Fruit fly (Drosophila melanogaster) whole organism, embryonic: ENCODE results near the gene CG12289.
A peak's percentile ranks its signal among the peaks of the same experiment; 100 is the strongest.

Source experiments
- ATbp ChIP-seq: fragments of 200-800 bp; sonication (Bioruptor generic); optimal IDR thresholded peaks from 2 replicates; lab custom pipeline; 2017; ENCODE audit warnings: missing biosample characterization, mild to moderate bottlenecking, missing genetic modification characterization, missing genetic modification reagents
- Ada2b ChIP-seq: fragments of 200-800 bp; sonication (Bioruptor generic); IDR thresholded peaks from 2 replicates; pipeline ENCODE4 v1.3.6; 2022; ENCODE audit warnings: missing biosample characterization, missing genetic modification characterization
- B-H1 ChIP-seq: fragments of 200-800 bp; sonication (Bioruptor generic); IDR thresholded peaks from 3 replicates; pipeline ENCODE4 v1.3.6; 2022; ENCODE audit warnings: missing biosample characterization, missing genetic modification characterization
- CG12104 ChIP-seq: fragments of 200-800 bp; sonication (Bioruptor generic); optimal IDR thresholded peaks from 3 replicates; lab custom pipeline; 2016; ENCODE audit warnings: missing biosample characterization, missing genetic modification characterization
- CG14860 ChIP-seq: fragments of 200-800 bp; sonication (Bioruptor generic); IDR thresholded peaks from 3 replicates; pipeline ENCODE4 v1.3.6; 2022; ENCODE audit warnings: missing biosample characterization, missing genetic modification characterization; ENCODE audit not compliant: partially characterized antibody
- CG15011 ChIP-seq: fragments of 200-800 bp; sonication (Bioruptor generic); optimal IDR thresholded peaks from 3 replicates; lab custom pipeline; 2018; ENCODE audit warnings: missing biosample characterization, mild to moderate bottlenecking, missing genetic modification characterization
- CG15269 ChIP-seq: fragments of 200-800 bp; sonication (Bioruptor generic); optimal IDR thresholded peaks from 2 replicates; lab custom pipeline; 2018; ENCODE audit warnings: missing biosample characterization, mild to moderate bottlenecking, missing genetic modification characterization, moderate library complexity
- CG15514 ChIP-seq: fragments of 200-800 bp; sonication (Bioruptor generic); optimal IDR thresholded peaks from 3 replicates; lab custom pipeline; 2017; ENCODE audit warnings: missing biosample characterization, missing genetic modification characterization, mild to moderate bottlenecking, moderate library complexity, missing genetic modification reagents
- CG17385 ChIP-seq: fragments of 200-800 bp; sonication (Bioruptor generic); optimal IDR thresholded peaks from 3 replicates; lab custom pipeline; 2018; ENCODE audit warnings: missing biosample characterization, mild to moderate bottlenecking, missing genetic modification characterization
- CG1832 ChIP-seq: fragments of 200-800 bp; sonication (Bioruptor generic); optimal IDR thresholded peaks from 2 replicates; lab custom pipeline; 2017; ENCODE audit warnings: missing biosample characterization, mild to moderate bottlenecking, missing genetic modification characterization, inconsistent platforms
- CG18476 ChIP-seq: fragments of 200-800 bp; sonication (Bioruptor generic); optimal IDR thresholded peaks from 2 replicates; lab custom pipeline; 2016; ENCODE audit warnings: missing biosample characterization, mild to moderate bottlenecking, missing genetic modification characterization
- CG32532 ChIP-seq: fragments of 200-800 bp; sonication (Bioruptor generic); IDR thresholded peaks from 2 replicates; pipeline ENCODE4 v1.3.6; 2022; ENCODE audit warnings: missing biosample characterization, missing genetic modification characterization
- CG3726 ChIP-seq: fragments of 200-800 bp; sonication (Bioruptor generic); IDR thresholded peaks from 3 replicates; pipeline ENCODE4, ENCODE4 v1.3.6; 2022; ENCODE audit warnings: missing biosample characterization, missing genetic modification characterization
- CG4820 ChIP-seq: fragments of 200-800 bp; sonication (Bioruptor generic); optimal IDR thresholded peaks from 3 replicates; lab custom pipeline; 2016; ENCODE audit warnings: missing biosample characterization, missing genetic modification characterization
- CG7357 ChIP-seq: fragments of 200-800 bp; sonication (Bioruptor generic); IDR thresholded peaks from 3 replicates; pipeline ENCODE4 v1.3.6; 2022; ENCODE audit warnings: missing biosample characterization, missing genetic modification characterization
- CG7556 ChIP-seq: fragments of 200-800 bp; sonication (Bioruptor generic); optimal IDR thresholded peaks from 2 replicates; lab custom pipeline; 2017; ENCODE audit warnings: missing biosample characterization, mild to moderate bottlenecking, missing genetic modification characterization
- CG7745 ChIP-seq: fragments of 200-800 bp; sonication (Bioruptor generic); optimal IDR thresholded peaks from 2 replicates; lab custom pipeline; 2018; ENCODE audit warnings: missing biosample characterization, mild to moderate bottlenecking, missing genetic modification characterization, moderate library complexity
- CG7928 ChIP-seq: fragments of 200-800 bp; sonication (Bioruptor generic); optimal IDR thresholded peaks from 2 replicates; lab custom pipeline; 2017; ENCODE audit warnings: missing biosample characterization, mild to moderate bottlenecking, missing genetic modification characterization
- CG9609 ChIP-seq: fragments of 200-800 bp; sonication (Bioruptor generic); optimal IDR thresholded peaks from 3 replicates; lab custom pipeline; 2016; ENCODE audit warnings: missing biosample characterization, missing genetic modification characterization
- Dfd ChIP-seq, 2 experiments: fragments of >200 bp; optimal IDR thresholded peaks; 2 replicates each; lab custom pipeline; 2017; ENCODE audit warnings: missing biosample characterization in 2 of 2, missing genetic modification characterization in 2 of 2
- Dref ChIP-seq: fragments of 200-800 bp; sonication (Bioruptor generic); IDR thresholded peaks from 2 replicates; pipeline ENCODE4 v1.3.6; 2022; ENCODE audit warnings: missing biosample characterization, missing genetic modification characterization
- HmgD ChIP-seq: fragments of 200-800 bp; sonication (Bioruptor generic); optimal IDR thresholded peaks from 3 replicates; lab custom pipeline; 2016; ENCODE audit warnings: missing biosample characterization, missing genetic modification characterization
- Hmr ChIP-seq: fragments of 200-800 bp; sonication (Bioruptor generic); optimal IDR thresholded peaks from 3 replicates; lab custom pipeline; 2017; ENCODE audit warnings: mild to moderate bottlenecking, missing biosample characterization, missing genetic modification reagents, missing genetic modification characterization
- Hr3 ChIP-seq: fragments of 200-800 bp; sonication (Bioruptor generic); optimal IDR thresholded peaks from 3 replicates; lab custom pipeline; 2016; ENCODE audit warnings: missing biosample characterization, missing genetic modification characterization
- Hsf ChIP-seq: fragments of 200-800 bp; sonication (Bioruptor generic); optimal IDR thresholded peaks from 3 replicates; lab custom pipeline; 2016; ENCODE audit warnings: missing biosample characterization, missing genetic modification characterization
- MBD-R2 ChIP-seq: fragments of 200-800 bp; sonication (Bioruptor generic); IDR thresholded peaks from 2 replicates; pipeline ENCODE4 v1.3.6; 2022; ENCODE audit warnings: missing biosample characterization, missing genetic modification characterization
- NC2β ChIP-seq: fragments of 200-800 bp; sonication (Bioruptor generic); optimal IDR thresholded peaks from 2 replicates; lab custom pipeline; 2016; ENCODE audit warnings: missing biosample characterization, missing genetic modification characterization
- NFAT ChIP-seq: fragments of 200-800 bp; sonication (Bioruptor generic); IDR thresholded peaks from 2 replicates; pipeline ENCODE4 v1.3.6; 2022; ENCODE audit warnings: missing biosample characterization, missing genetic modification characterization
- Nf-YC ChIP-seq: fragments of 200-800 bp; optimal IDR thresholded peaks from 3 replicates; lab custom pipeline; 2019; ENCODE audit warnings: missing biosample characterization, mild to moderate bottlenecking, missing genetic modification characterization, moderate library complexity
- Oli ChIP-seq: fragments of 200-800 bp; sonication (Bioruptor generic); optimal IDR thresholded peaks from 2 replicates; lab custom pipeline; 2018; ENCODE audit warnings: missing biosample characterization, mild to moderate bottlenecking, missing genetic modification characterization, moderate library complexity
- Sox100B ChIP-seq: fragments of 200-800 bp; sonication (Bioruptor generic); optimal IDR thresholded peaks from 3 replicates; lab custom pipeline; 2018; ENCODE audit warnings: missing biosample characterization, mild to moderate bottlenecking, missing genetic modification characterization
- YL-1 ChIP-seq: fragments of 200-800 bp; sonication (Bioruptor generic); optimal IDR thresholded peaks from 3 replicates; lab custom pipeline; 2017; ENCODE audit warnings: missing biosample characterization, mild to moderate bottlenecking, missing genetic modification characterization
- chm ChIP-seq: fragments of 200-800 bp; sonication (Bioruptor generic); IDR thresholded peaks from 2 replicates; pipeline ENCODE4 v1.3.6; 2022; ENCODE audit warnings: missing biosample characterization, missing genetic modification characterization
- ems ChIP-seq: fragments of 200-800 bp; sonication (Bioruptor generic); optimal IDR thresholded peaks from 3 replicates; lab custom pipeline; 2016; ENCODE audit warnings: missing biosample characterization, missing genetic modification characterization
- en ChIP-seq: fragments of 200-800 bp; sonication (Bioruptor generic); optimal IDR thresholded peaks from 2 replicates; lab custom pipeline; 2016; ENCODE audit warnings: missing biosample characterization, missing genetic modification characterization
- exex ChIP-seq: fragments of 200-800 bp; sonication (Bioruptor generic); optimal IDR thresholded peaks from 4 replicates; lab custom pipeline; 2018; ENCODE audit warnings: missing biosample characterization, mild to moderate bottlenecking, missing genetic modification characterization, moderate library complexity
- gsb ChIP-seq: fragments of 200-800 bp; sonication (Bioruptor generic); IDR thresholded peaks from 2 replicates; pipeline ENCODE4 v1.3.6; 2022; ENCODE audit warnings: missing biosample characterization, missing genetic modification characterization
- gt ChIP-seq: fragments of 200-800 bp; sonication (Bioruptor generic); IDR thresholded peaks from 2 replicates; pipeline ENCODE4 v1.3.6; 2022; ENCODE audit warnings: missing biosample characterization, missing genetic modification characterization
- maf-S ChIP-seq: fragments of 200-800 bp; sonication (Bioruptor generic); optimal IDR thresholded peaks from 2 replicates; lab custom pipeline; 2016; ENCODE audit warnings: missing biosample characterization, missing genetic modification characterization
- nau ChIP-seq: fragments of 200-800 bp; sonication (Bioruptor generic); optimal IDR thresholded peaks from 3 replicates; lab custom pipeline; 2017; ENCODE audit warnings: missing biosample characterization, mild to moderate bottlenecking, missing genetic modification characterization, missing genetic modification reagents
- p53 ChIP-seq: fragments of 200-800 bp; sonication (Bioruptor generic); optimal IDR thresholded peaks from 2 replicates; lab custom pipeline; 2016; ENCODE audit warnings: missing biosample characterization, missing genetic modification characterization
- prd ChIP-seq, 3 experiments: fragments of >200 bp in 2 of 3; fragments of 200-800 bp in 1 of 3; sonication (Bioruptor generic) in 1 of 3; optimal IDR thresholded peaks in 2 of 3; IDR thresholded peaks in 1 of 3; 2 replicates in 2 of 3; 3 replicates in 1 of 3; pipeline versions ENCODE4 v1.3.6 to Lab custom; 2017 to 2022; ENCODE audit warnings: missing biosample characterization in 1 of 3, missing genetic modification characterization in 1 of 3
- ro ChIP-seq: fragments of 200-800 bp; sonication (Bioruptor generic); IDR thresholded peaks from 2 replicates; pipeline ENCODE4 v1.3.6; 2022; ENCODE audit warnings: missing biosample characterization, missing genetic modification characterization
- sens-2 ChIP-seq: fragments of 200-800 bp; sonication (Bioruptor generic); IDR thresholded peaks from 2 replicates; pipeline ENCODE4 v1.3.6; 2022; ENCODE audit warnings: missing biosample characterization, missing genetic modification characterization
- slou ChIP-seq: fragments of 200-800 bp; sonication (Bioruptor generic); optimal IDR thresholded peaks from 3 replicates; lab custom pipeline; 2016; ENCODE audit warnings: missing biosample characterization, missing genetic modification characterization
- tap ChIP-seq: fragments of 200-800 bp; optimal IDR thresholded peaks from 3 replicates; lab custom pipeline; 2019; ENCODE audit warnings: missing biosample characterization, mild to moderate bottlenecking, missing genetic modification characterization, moderate library complexity
- vfl ChIP-seq: fragments of 200-800 bp; sonication (Bioruptor generic); optimal IDR thresholded peaks from 2 replicates; lab custom pipeline; 2016; ENCODE audit warnings: missing biosample characterization, missing genetic modification characterization
- wek ChIP-seq: fragments of 200-800 bp; sonication (Bioruptor generic); optimal IDR thresholded peaks from 3 replicates; lab custom pipeline; 2018; ENCODE audit warnings: missing biosample characterization, mild to moderate bottlenecking, missing genetic modification characterization, moderate library complexity
- wor ChIP-seq: fragments of 200-800 bp; sonication (Bioruptor generic); IDR thresholded peaks from 2 replicates; pipeline ENCODE4 v1.3.6; 2022; ENCODE audit warnings: missing biosample characterization, missing genetic modification characterization

CG12289 gene

DNA sequence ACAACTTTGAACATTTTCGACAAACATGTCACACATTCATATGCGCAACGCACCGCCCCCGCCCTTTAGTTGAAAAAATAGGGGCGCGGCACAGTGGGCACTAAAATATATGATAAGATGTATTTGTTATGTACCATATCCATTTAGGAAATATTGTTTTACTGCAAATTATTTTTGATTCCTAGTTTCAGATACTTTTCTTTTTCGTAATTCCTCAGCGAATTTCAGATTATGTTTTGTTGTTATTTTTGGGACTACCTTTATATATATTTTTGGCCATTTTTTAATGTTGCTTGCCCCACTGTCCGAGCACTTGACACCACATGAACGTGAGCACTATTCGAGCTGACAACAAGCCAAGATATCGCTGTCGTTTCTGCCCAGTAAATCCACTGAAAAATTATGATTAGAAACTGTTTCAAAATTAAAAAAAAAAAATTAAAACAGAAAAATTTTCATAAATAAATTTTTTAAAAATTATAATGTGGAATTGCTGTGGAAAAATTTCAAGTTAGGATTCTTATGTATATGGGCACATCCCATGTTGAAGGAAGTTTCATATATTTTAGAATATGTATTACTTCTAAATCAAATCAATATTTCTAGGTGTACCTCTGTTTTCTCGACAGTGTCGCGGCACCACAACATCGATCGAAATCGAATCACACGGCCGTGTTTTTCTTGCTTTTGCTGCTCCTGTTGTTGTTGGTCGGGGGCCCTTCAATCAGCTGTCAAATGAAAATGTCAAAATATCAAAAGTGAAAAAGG, 40.8 kb downstream of the CG12289 start (continued):
- TF ChIP-seq CG12104 (GFP tag; lab: Kevin White, UChicago) (peak; percentile 85), sens-2 (GFP tag; lab: Robert Waterston, UW) (peak; percentile 70), NC2β (GFP tag; lab: Kevin White, UChicago) (peak; percentile 70), B-H1 (GFP tag; lab: Robert Waterston, UW) (peak; percentile 67), Nf-YC (tag; lab: Kevin White, UChicago) (peak; percentile 83), Oli (peak; percentile 86), exex (peak; percentile 59), Dref (GFP tag; lab: Robert Waterston, UW) (no peak), CG7556 (peak; percentile 91), CG15011 (GFP tag; lab: Kevin White, UChicago) (peak; percentile 53), CG4820 (GFP tag; lab: Kevin White, UChicago) (peak; percentile 85), NFAT (GFP tag; lab: Robert Waterston, UW) (peak; percentile 64; the same call in 1 of the 2 replicates), wek (peak; percentile 39), CG1832 (GFP tag; lab: Kevin White, UChicago) (no peak), Hr3 (peak; percentile 81), chm (GFP tag; lab: Robert Waterston, UW) (peak; percentile 72), CG18476 (peak; percentile 84), ATbp (GFP tag; lab: Kevin White, UChicago) (peak; percentile 75), CG17385 (GFP tag; lab: Kevin White, UChicago) (peak; percentile 79), vfl (GFP tag; lab: Kevin White, UChicago) (peak; percentile 43), CG3726 (GFP tag; lab: Robert Waterston, UW) (peak; percentile 61; the same call in 2 of the 3 replicates), CG9609 (GFP tag; lab: Kevin White, UChicago) (peak; percentile 34), en (GFP tag; lab: Kevin White, UChicago) (peak; percentile 73), prd (optimal IDR thresholded peaks at IDR 0.05; lab: Kevin White, UChicago) (no peak), prd (GFP tag; IDR thresholded peaks at IDR 0.05; lab: Robert Waterston, UW) (peak; percentile 91), nau (GFP tag; lab: Kevin White, UChicago) (peak; percentile 87), Hmr (GFP tag; lab: Kevin White, UChicago) (peak; percentile 81), CG15269 (peak; percentile 89), wor (GFP tag; lab: Robert Waterston, UW) (peak; percentile 87), CG32532 (GFP tag; lab: Robert Waterston, UW) (peak; percentile 80), Sox100B (GFP tag; lab: Kevin White, UChicago) (peak; percentile 91), Dfd (GFP tag; optimal IDR thresholded peaks at IDR 0.05; lab: Kevin White, UChicago) (no peak), CG7928 (GFP tag; lab: Kevin White, UChicago) (peak; percentile 53), tap (tag; lab: Kevin White, UChicago) (peak; percentile 95), gsb (peak; percentile 62), CG7357 (peak; percentile 85), gt (GFP tag; lab: Robert Waterston, UW) (peak; percentile 44), YL-1 (GFP tag; lab: Kevin White, UChicago) (peak; percentile 4), p53 (no peak), HmgD (GFP tag; lab: Kevin White, UChicago) (no peak), maf-S (peak; percentile 49), ro (GFP tag; lab: Robert Waterston, UW) (peak; percentile 79), CG7745 (peak; percentile 3), Hsf (GFP tag; lab: Kevin White, UChicago) (peak; percentile 74), ems (GFP tag; lab: Kevin White, UChicago) (peak; percentile 83), CG14860 (GFP tag; lab: Robert Waterston, UW) (peak; percentile 72), CG15514 (GFP tag; lab: Kevin White, UChicago) (peak; percentile 69), slou (peak; percentile 48), MBD-R2 (GFP tag; lab: Robert Waterston, UW) (peak; percentile 61; the same call in 1 of the 2 replicates), Ada2b (peak; percentile 79)
